Worm (Caenorhabditis elegans) whole organism, L4 larva: ENCODE results near the gene sahd-1.

Source experiments
- ZK546.5 ChIP-seq, 2 experiments: sonication (generic microtip); optimal IDR thresholded peaks; 2 replicates each; lab custom pipeline; 2017; ENCODE audit warnings: missing biosample characterization in 2 of 2, missing genetic modification characterization in 2 of 2
- arid-1 ChIP-seq: fragments of 200-800 bp; sonication (Bioruptor generic); conservative IDR thresholded peaks from 2 replicates; pipeline ENCODE4 v1.3.6; 2022; ENCODE audit warnings: missing genetic modification reagents, missing genetic modification characterization, missing compliant biosample characterization
- dmd-6 ChIP-seq: fragments of 200-800 bp; sonication (Bioruptor generic); IDR thresholded peaks from 2 replicates; pipeline ENCODE4 v1.3.6; 2022; ENCODE audit warnings: missing genetic modification reagents, missing genetic modification characterization, missing compliant biosample characterization
- fos-1 ChIP-seq: fragments of 150-350 bp; optimal IDR thresholded peaks from 2 replicates; lab custom pipeline; 2014; ENCODE audit warnings: missing biosample characterization, missing genetic modification characterization
- lsy-2 ChIP-seq, 2 experiments: fragments of 150-350 bp in 1 of 2; sonication (generic microtip) in 1 of 2; optimal IDR thresholded peaks; 2 replicates each; lab custom pipeline; 2014 to 2017; ENCODE audit warnings: missing biosample characterization in 2 of 2, missing genetic modification characterization in 2 of 2
- mdt-29 ChIP-seq: fragments of 200-800 bp; sonication (Bioruptor generic); IDR thresholded peaks from 2 replicates; pipeline ENCODE4 v1.3.6; 2022; ENCODE audit warnings: missing genetic modification reagents, missing genetic modification characterization, missing compliant biosample characterization
- nhr-237 ChIP-seq: sonication (generic microtip); optimal IDR thresholded peaks from 2 replicates; lab custom pipeline; 2017; ENCODE audit warnings: missing biosample characterization, missing genetic modification characterization
- unc-62 ChIP-seq, 3 experiments: fragments of 150-350 bp in 1 of 3; sonication (generic microtip); optimal IDR thresholded peaks in 2 of 3; peaks in 1 of 3; 1 replicate in 1 of 3; 2 replicates in 2 of 3; lab custom pipeline; 2014 to 2017; ENCODE audit warnings: missing biosample characterization in 3 of 3, missing genetic modification characterization in 3 of 3, missing genetic modification reagents in 3 of 3, missing genotype in 1 of 3

ce11 chrII:5515542-5515941, 797 bp upstream of the sahd-1 start, which contains the start of gene ZK177.3:
- TF ChIP-seq nhr-237 (tag; lab: Kevin White, UChicago) = no peak
- TF ChIP-seq arid-1 (GFP tag; lab: Robert Waterston, UW) = no peak
- TF ChIP-seq dmd-6 (GFP tag; lab: Robert Waterston, UW) = no peak
- TF ChIP-seq lsy-2 (tag; optimal IDR thresholded peaks at IDR 0.05; lab: Kevin White, UChicago) = no peak
- TF ChIP-seq mdt-29 (GFP tag; lab: Robert Waterston, UW) = no peak
- TF ChIP-seq fos-1 (tag; lab: Kevin White, UChicago) = no peak
- TF ChIP-seq unc-62 (GFP tag; optimal IDR thresholded peaks at IDR 0.05 in 1 of 2; lab: Kevin White, UChicago) = no peak
- TF ChIP-seq unc-62 (tag; optimal IDR thresholded peaks at IDR 0.05; lab: Kevin White, UChicago) = no peak
- no peak for TF ChIP-seq ZK546.5 (tag; optimal IDR thresholded peaks at IDR 0.05; lab: Kevin White, UChicago)
